Worm (Caenorhabditis elegans): ENCODE data around the gene F18A11.5.

F18A11.5 gene

DNA sequence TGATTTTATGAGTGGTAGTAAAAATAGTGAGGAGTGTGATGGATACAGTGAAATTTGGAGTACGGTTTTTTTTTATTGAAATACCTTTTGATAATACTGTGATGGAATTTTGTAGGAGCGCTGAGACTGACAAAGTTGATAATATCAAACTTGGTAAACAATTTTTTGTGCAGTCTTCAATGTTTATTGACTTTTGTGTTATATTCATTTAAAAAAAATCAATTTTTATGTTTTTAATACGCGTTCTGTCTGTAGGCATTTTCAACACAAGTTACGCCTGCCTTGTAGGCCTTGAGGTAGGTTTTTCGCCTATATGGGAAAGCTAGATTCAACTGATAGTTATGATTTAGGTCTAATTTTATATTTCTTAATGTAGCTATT, 9.2 kb downstream of the F18A11.5 start:
- TF ChIP-seq efl-1 (optimal IDR thresholded peaks at IDR 0.05) = no peak
- peak in 1 of 2 experiments; percentile 74 for TF ChIP-seq efl-1 (GFP tag; optimal IDR thresholded peaks at IDR 0.05 in 1 of 2)
- no peak for TF ChIP-seq fos-1 (tag; optimal IDR thresholded peaks at IDR 0.05)
- no peak for TF ChIP-seq skn-1 (tag; optimal IDR thresholded peaks at IDR 0.05)
- no peak for TF ChIP-seq elt-2 (tag; optimal IDR thresholded peaks at IDR 0.05)

DNA sequence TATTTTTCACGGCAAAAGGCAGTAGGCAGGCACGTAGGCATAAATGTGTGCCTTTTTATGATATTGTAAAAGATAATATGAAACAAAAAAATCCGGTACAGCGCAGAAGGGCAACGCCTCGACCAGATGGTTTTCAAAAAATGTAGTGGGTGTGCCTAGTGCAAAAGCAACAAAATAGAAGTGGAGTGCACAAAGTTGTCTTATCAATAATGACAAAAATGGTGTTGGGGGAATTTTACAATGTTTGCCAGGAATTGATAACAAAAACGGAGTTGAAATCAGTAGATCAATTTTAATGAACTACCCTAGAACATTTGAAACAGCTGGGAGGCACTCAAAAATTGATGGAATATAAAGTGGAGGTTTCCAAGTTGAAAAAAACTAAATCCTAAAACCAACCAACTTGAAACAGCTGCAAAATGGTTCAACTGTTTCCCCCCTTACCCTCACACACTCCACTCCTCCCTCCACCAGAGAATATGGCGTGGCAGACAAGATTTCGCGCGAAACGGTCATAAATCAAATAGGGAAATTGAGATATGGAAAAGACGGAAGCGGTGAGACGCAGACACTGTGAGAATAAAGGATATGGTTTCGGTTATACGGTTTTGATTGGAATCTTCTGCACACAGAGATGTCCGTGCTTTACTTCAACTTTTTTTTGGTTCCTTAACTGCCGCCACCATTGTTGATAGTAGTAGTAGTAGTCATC, 9.8 kb downstream of the F18A11.5 start:
- TF ChIP-seq snu-23 (GFP tag; optimal IDR thresholded peaks at IDR 0.05) (peak; percentile 17), nhr-77 (tag; optimal IDR thresholded peaks at IDR 0.05) (no peak), tbx-2 (tag; optimal IDR thresholded peaks at IDR 0.05) (no peak), hlh-17 (GFP tag; optimal IDR thresholded peaks at IDR 0.05; ENCODE audit: borderline replicate concordance) (no peak), fkh-4 (tag; optimal IDR thresholded peaks at IDR 0.05; ENCODE audit: borderline replicate concordance) (no peak), mdl-1 (tag; optimal IDR thresholded peaks at IDR 0.05) (no peak), ztf-11 (tag; optimal IDR thresholded peaks at IDR 0.05) (no peak), pax-3 (tag; optimal IDR thresholded peaks at IDR 0.05) (no peak), Y116A8C.19 (tag; optimal IDR thresholded peaks at IDR 0.05; ENCODE audit: borderline replicate concordance) (no peak), ets-5 (GFP tag; IDR thresholded peaks at IDR 0.05) (no peak), dpl-1 (GFP tag; optimal IDR thresholded peaks at IDR 0.05) (peak in 1 of 3 experiments; percentile 2), ztf-4 (tag; optimal IDR thresholded peaks at IDR 0.05) (no peak), ceh-90 (tag; optimal IDR thresholded peaks at IDR 0.05) (no peak), ceh-82 (tag; optimal IDR thresholded peaks at IDR 0.05) (no peak), aha-1 (tag; optimal IDR thresholded peaks at IDR 0.05) (no peak), C16A3.4 (tag; optimal IDR thresholded peaks at IDR 0.05) (peak; percentile 47), sox-4 (tag; optimal IDR thresholded peaks at IDR 0.05) (no peak), sptf-1 (tag; optimal IDR thresholded peaks at IDR 0.05) (no peak), rnt-1 (tag; optimal IDR thresholded peaks at IDR 0.05) (no peak), ces-1 (GFP tag; optimal IDR thresholded peaks at IDR 0.05) (no peak), C34B4.2 (tag; optimal IDR thresholded peaks at IDR 0.05) (no peak), nhr-47 (tag; optimal IDR thresholded peaks at IDR 0.05) (no peak), xbp-1 (tag; optimal IDR thresholded peaks at IDR 0.05) (no peak), alr-1 (tag; optimal IDR thresholded peaks at IDR 0.05; ENCODE audit: borderline replicate concordance) (no peak), fkh-8 (tag; optimal IDR thresholded peaks at IDR 0.05) (no peak), unc-98 (GFP tag; IDR thresholded peaks at IDR 0.05) (no peak), unc-62 (GFP tag; optimal IDR thresholded peaks at IDR 0.05) (no peak), nhr-12 (tag; optimal IDR thresholded peaks at IDR 0.05) (no peak), mab-9 (GFP tag; IDR thresholded peaks at IDR 0.05) (no peak), fos-1 (tag; optimal IDR thresholded peaks at IDR 0.05) (no peak), fkh-10 (GFP tag; optimal IDR thresholded peaks at IDR 0.05) (no peak), lin-15B (tag; optimal IDR thresholded peaks at IDR 0.05) (no peak), ceh-8 (GFP tag; optimal IDR thresholded peaks at IDR 0.05) (no peak), F16B12.6 (tag; optimal IDR thresholded peaks at IDR 0.05) (no peak), lin-14 (GFP tag; optimal IDR thresholded peaks at IDR 0.05) (peak; percentile 63), lin-35 (GFP tag; optimal IDR thresholded peaks at IDR 0.05) (peak in 1 of 2 experiments; percentile 1), nhr-84 (tag; optimal IDR thresholded peaks at IDR 0.05) (no peak), nhr-28 (tag; optimal IDR thresholded peaks at IDR 0.05) (no peak), ceh-88 (GFP tag; IDR thresholded peaks at IDR 0.05) (no peak), nhr-71 (tag; optimal IDR thresholded peaks at IDR 0.05) (peak; percentile 37), grh-1 (GFP tag; IDR thresholded peaks at IDR 0.05) (no peak), efl-3 (GFP tag; optimal IDR thresholded peaks at IDR 0.05) (no peak), lsy-2 (tag; optimal IDR thresholded peaks at IDR 0.05) (peak in 1 of 2 experiments; percentile 53), pag-3 (tag; optimal IDR thresholded peaks at IDR 0.05; ENCODE audit: borderline replicate concordance, insufficient read depth) (no peak), dsc-1 (tag; optimal IDR thresholded peaks at IDR 0.05) (no peak), vab-15 (tag; optimal IDR thresholded peaks at IDR 0.05) (no peak)

Measured in whole organism, L1 larva.